Fruit fly (Drosophila melanogaster) whole organism: ENCODE results near the gene AhcyL2.

ENCODE experiments used
- CG8478 ChIP-seq: fragments of >200 bp; optimal IDR thresholded peaks from 2 replicates; lab custom pipeline; 2018; ENCODE audit warnings: inconsistent platforms
- Dll ChIP-seq: fragments of >200 bp; optimal IDR thresholded peaks from 2 replicates; lab custom pipeline; 2017
- EcR ChIP-seq, 2 experiments: fragments of >200 bp; optimal IDR thresholded peaks; 2 replicates each; lab custom pipeline; 2017; ENCODE audit warnings: missing biosample characterization in 2 of 2, missing genetic modification characterization in 2 of 2, missing genetic modification reagents in 2 of 2
- pan ChIP-seq: fragments of >200 bp; optimal IDR thresholded peaks from 2 replicates; lab custom pipeline; 2017
- psq ChIP-seq: fragments of >200 bp; optimal IDR thresholded peaks from 2 replicates; lab custom pipeline; 2017
- usp ChIP-seq: fragments of >200 bp; optimal IDR thresholded peaks from 2 replicates; lab custom pipeline; 2017; ENCODE audit warnings: missing biosample characterization, missing genetic modification characterization, mixed read lengths

AhcyL2 gene

DNA sequence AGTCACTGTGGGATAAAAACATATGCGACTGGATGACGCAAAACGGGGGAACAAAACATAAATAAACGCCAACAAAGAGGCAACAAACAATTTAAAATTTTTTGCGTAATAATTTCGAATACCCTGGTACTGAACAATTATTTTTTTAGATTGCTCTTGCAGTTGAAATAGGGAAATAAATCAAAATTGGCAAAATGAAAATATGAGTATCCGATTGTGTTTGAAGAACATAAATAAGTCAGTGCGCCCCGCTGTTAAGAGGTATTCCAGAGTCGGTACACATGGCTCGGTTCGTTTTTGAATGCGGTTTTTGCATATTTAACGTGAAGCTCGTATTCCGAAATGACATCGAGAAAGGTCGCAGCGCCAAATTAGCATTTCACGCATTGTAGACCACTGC is 3.6 kb upstream of the AhcyL2 start:
- TF ChIP-seq psq (lab: Kevin White, UChicago) (no peak), pan (lab: Kevin White, UChicago) (peak; percentile 84), CG8478 (lab: Kevin White, UChicago) (no peak), usp (GFP tag; lab: Kevin White, UChicago) (no peak)

dm6 chr3R:16984221-16984620 is 2.3 kb upstream of the AhcyL2 start:
- TF ChIP-seq Dll (no peak), CG8478 (lab: Kevin White, UChicago) (no peak), pan (lab: Kevin White, UChicago) (no peak), EcR (GFP tag; optimal IDR thresholded peaks at IDR 0.05; lab: Kevin White, UChicago) (no peak), usp (GFP tag; lab: Kevin White, UChicago) (no peak), psq (lab: Kevin White, UChicago) (no peak)

dm6 chr3R:16983001-16983400 is 1.0 kb upstream of the AhcyL2 start:
- TF ChIP-seq usp (GFP tag; lab: Kevin White, UChicago) (no peak), Dll (no peak), psq (lab: Kevin White, UChicago) (no peak), CG8478 (lab: Kevin White, UChicago) (no peak), EcR (GFP tag; optimal IDR thresholded peaks at IDR 0.05; lab: Kevin White, UChicago) (no peak), pan (lab: Kevin White, UChicago) (no peak)

- TF ChIP-seq usp (GFP tag; lab: Kevin White, UChicago) (no peak), CG8478 (lab: Kevin White, UChicago) (no peak), EcR (GFP tag; optimal IDR thresholded peaks at IDR 0.05; lab: Kevin White, UChicago) (no peak), pan (lab: Kevin White, UChicago) (no peak), Dll (no peak), psq (lab: Kevin White, UChicago) (no peak)
These were observed 867 bp downstream of the AhcyL2 start for dm6 chr3R:16980958-16981623.

- no peak for TF ChIP-seq CG8478 (lab: Kevin White, UChicago)
- TF ChIP-seq EcR (GFP tag; optimal IDR thresholded peaks at IDR 0.05; lab: Kevin White, UChicago) = no peak
- no peak for TF ChIP-seq psq (lab: Kevin White, UChicago)
- no peak for TF ChIP-seq usp (GFP tag; lab: Kevin White, UChicago)
- no peak for TF ChIP-seq pan (lab: Kevin White, UChicago)
- TF ChIP-seq Dll = no peak
These were observed 4.1 kb downstream of the AhcyL2 start, which contains the start of gene Actn3 for dm6 chr3R:16977745-16978305. Gene Actn3 (minus strand): TSS chr3R:16977795.

DNA sequence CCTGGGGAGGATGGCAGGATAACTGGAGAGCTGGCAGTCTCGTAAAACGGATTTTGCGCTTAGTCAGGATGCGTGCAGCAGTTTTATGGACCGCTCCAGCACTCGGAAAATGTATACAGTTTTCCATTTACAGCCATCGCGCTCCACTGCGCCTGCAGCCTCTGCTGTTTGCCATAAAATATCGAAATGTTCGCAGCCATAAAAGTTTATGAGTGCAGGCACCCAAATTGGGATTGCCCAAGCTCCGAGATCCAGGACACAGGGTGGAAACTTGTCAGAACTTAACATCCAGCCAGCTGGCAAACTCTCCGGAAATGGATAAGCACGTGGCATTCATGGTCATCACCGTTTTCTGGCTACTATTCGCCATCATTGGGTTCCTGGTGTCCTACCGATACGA is 7.1 kb downstream of the AhcyL2 start, which contains the start of gene VhaM9.7-d:
TSS of gene VhaM9.7-d (plus strand) at position 301 of the 400 bp plus-strand sequence.
- TF ChIP-seq psq (lab: Kevin White, UChicago) (no peak), CG8478 (lab: Kevin White, UChicago) (no peak), usp (GFP tag; lab: Kevin White, UChicago) (no peak), EcR (GFP tag; optimal IDR thresholded peaks at IDR 0.05; lab: Kevin White, UChicago) (no peak), pan (lab: Kevin White, UChicago) (no peak), Dll (no peak)

- TF ChIP-seq CG8478 (lab: Kevin White, UChicago) (no peak), pan (lab: Kevin White, UChicago) (no peak)
These were observed 9.4 kb downstream of the AhcyL2 start for dm6 chr3R:16972575-16972974.

- TF ChIP-seq EcR (GFP tag; optimal IDR thresholded peaks at IDR 0.05; lab: Kevin White, UChicago) (no peak), pan (lab: Kevin White, UChicago) (no peak), usp (GFP tag; lab: Kevin White, UChicago) (no peak)
These were observed 9.8 kb downstream of the AhcyL2 start, which contains the start of gene Abd-B for dm6 chr3R:16972136-16972535. Gene Abd-B (minus strand): TSS chr3R:16972236.

DNA sequence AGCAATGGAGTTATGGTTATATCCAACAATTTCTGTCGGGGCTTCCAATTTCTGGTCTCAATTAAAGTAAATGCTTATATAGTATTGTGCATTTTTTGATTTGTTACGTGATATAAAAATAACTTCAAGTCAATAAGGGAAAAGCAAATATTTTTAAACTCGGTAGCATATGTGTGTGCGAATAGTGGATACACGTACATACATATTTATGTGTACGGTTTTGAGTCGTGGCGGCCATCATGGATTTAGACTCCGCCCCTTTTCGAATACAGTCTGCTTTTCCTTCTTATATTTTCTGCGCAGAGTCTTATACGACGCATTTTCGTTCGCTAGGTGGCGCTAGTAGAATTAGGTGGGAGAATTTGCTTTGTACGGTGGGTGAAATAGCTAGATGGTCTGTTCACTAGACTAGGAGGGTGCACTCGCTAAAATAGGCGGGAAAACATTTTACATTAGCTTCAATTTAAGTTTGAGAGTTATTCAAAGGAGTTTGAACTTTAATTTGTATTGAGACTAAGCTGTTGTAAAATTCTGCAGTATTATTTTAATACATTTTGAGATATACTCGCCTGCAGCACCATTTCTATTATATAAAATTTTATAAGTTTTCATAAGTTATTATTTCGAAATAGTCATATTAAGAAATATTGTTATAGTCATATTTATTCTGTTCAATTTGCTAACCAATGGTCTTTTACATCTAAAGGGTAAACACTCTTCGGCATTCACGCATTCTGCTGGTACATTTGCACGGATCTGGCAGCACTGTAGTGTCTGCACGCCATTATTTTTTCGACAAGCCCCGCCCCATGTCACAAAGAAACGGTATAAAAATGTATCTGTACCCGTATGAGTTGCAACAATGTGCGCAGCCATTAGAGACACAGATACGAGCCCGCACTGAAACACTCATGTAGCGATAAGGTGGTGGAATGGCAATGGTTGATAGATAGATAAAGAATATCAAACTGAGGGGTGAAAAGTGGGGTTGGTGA is 12.3 kb downstream of the AhcyL2 start:
- TF ChIP-seq psq (lab: Kevin White, UChicago) = no peak
- no peak for TF ChIP-seq EcR (GFP tag; optimal IDR thresholded peaks at IDR 0.05; lab: Kevin White, UChicago)
- TF ChIP-seq CG8478 (lab: Kevin White, UChicago) = no peak
- TF ChIP-seq usp (GFP tag; lab: Kevin White, UChicago) = no peak
- TF ChIP-seq Dll = no peak
- TF ChIP-seq pan (lab: Kevin White, UChicago) = no peak

- no peak for TF ChIP-seq usp (GFP tag; lab: Kevin White, UChicago)
- TF ChIP-seq CG8478 (lab: Kevin White, UChicago) = no peak
- TF ChIP-seq EcR (GFP tag; optimal IDR thresholded peaks at IDR 0.05; lab: Kevin White, UChicago) = no peak
- TF ChIP-seq pan (lab: Kevin White, UChicago) = no peak
- no peak for TF ChIP-seq psq (lab: Kevin White, UChicago)
- TF ChIP-seq Dll = no peak
These were observed 19.7 kb downstream of the AhcyL2 start for dm6 chr3R:16962303-16962702.

DNA sequence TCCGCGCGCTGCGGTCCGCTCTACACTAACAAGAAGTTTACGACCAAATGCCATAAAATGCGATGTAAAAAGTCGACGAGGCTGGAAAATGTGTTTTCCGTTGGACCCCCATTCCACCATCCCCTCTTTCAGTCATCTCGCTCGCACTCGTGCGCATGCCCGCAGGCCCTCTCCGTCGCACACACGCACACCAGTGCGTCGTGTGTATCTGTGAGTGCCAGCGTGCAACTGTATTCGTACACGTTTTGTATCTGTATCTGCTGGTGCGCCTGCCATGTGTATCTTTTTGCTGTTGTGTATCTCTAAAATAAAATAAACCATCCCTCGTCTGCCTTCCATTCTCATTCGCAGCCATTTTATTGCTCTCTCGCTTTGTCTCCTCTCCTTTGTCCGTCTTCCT is 21.7 kb downstream of the AhcyL2 start:
- TF ChIP-seq pan (lab: Kevin White, UChicago) = no peak
- TF ChIP-seq usp (GFP tag; lab: Kevin White, UChicago) = no peak
- no peak for TF ChIP-seq CG8478 (lab: Kevin White, UChicago)
- no peak for TF ChIP-seq EcR (GFP tag; optimal IDR thresholded peaks at IDR 0.05; lab: Kevin White, UChicago)
- no peak for TF ChIP-seq Dll
- no peak for TF ChIP-seq psq (lab: Kevin White, UChicago)
